Worm (Caenorhabditis elegans) whole organism, young adult: ENCODE measurements around the gene dot-1.3.
A peak's percentile ranks its signal among the peaks of the same experiment; 100 is the strongest.

Experiments used
- F10E7.11 ChIP-seq: sonication (generic microtip); optimal IDR thresholded peaks from 2 replicates; lab custom pipeline; 2017; ENCODE audit warnings: mild to moderate bottlenecking, missing genetic modification characterization, moderate library complexity, missing compliant biosample characterization
- F23B12.7 ChIP-seq: sonication (generic microtip); optimal IDR thresholded peaks from 2 replicates; lab custom pipeline; 2017; ENCODE audit warnings: missing genetic modification characterization, mild to moderate bottlenecking, missing compliant biosample characterization, antibody characterized with exemption, moderate library complexity; ENCODE audit not compliant: insufficient read depth
- F33H1.4 ChIP-seq: fragments of 200-800 bp; sonication (Bioruptor generic); IDR thresholded peaks from 2 replicates; pipeline ENCODE4 v1.3.6; 2022; ENCODE audit warnings: missing genetic modification reagents, missing genetic modification characterization, missing compliant biosample characterization
- F39B2.1 ChIP-seq: fragments of 200-800 bp; sonication (Bioruptor generic); IDR thresholded peaks from 2 replicates; pipeline ENCODE4 v1.3.6; 2022; ENCODE audit warnings: missing genetic modification reagents, missing genetic modification characterization, missing compliant biosample characterization
- K11D2.4 ChIP-seq: fragments of 200-800 bp; sonication (Bioruptor generic); IDR thresholded peaks from 2 replicates; pipeline ENCODE4 v1.3.6; 2022; ENCODE audit warnings: missing genetic modification reagents, missing genetic modification characterization, missing compliant biosample characterization
- Y56A3A.18 ChIP-seq: fragments of 200-800 bp; sonication (Bioruptor generic); IDR thresholded peaks from 2 replicates; pipeline ENCODE4 v1.3.6; 2022; ENCODE audit warnings: missing genetic modification reagents, missing genetic modification characterization, missing compliant biosample characterization
- Y95B8A.8 ChIP-seq: fragments of 200-800 bp; sonication (Bioruptor generic); IDR thresholded peaks from 2 replicates; pipeline ENCODE4 v1.3.6; 2022; ENCODE audit warnings: missing genetic modification reagents, missing genetic modification characterization, missing compliant biosample characterization
- attf-3 ChIP-seq: fragments of 200-800 bp; sonication (Bioruptor generic); conservative IDR thresholded peaks from 2 replicates; pipeline ENCODE4 v1.3.6; 2022; ENCODE audit warnings: missing genetic modification reagents, missing genetic modification characterization, missing compliant biosample characterization
- ceh-40 ChIP-seq: fragments of 200-800 bp; sonication (Bioruptor generic); IDR thresholded peaks from 2 replicates; pipeline ENCODE4 v1.3.6; 2022; ENCODE audit warnings: missing genetic modification characterization, missing compliant biosample characterization
- dpff-1 ChIP-seq: sonication (generic microtip); optimal IDR thresholded peaks from 2 replicates; lab custom pipeline; 2017; ENCODE audit warnings: mild to moderate bottlenecking, missing genetic modification characterization, missing compliant biosample characterization
- egrh-3 ChIP-seq: fragments of 200-800 bp; sonication (Bioruptor generic); IDR thresholded peaks from 2 replicates; pipeline ENCODE4 v1.3.6; 2022; ENCODE audit warnings: missing genetic modification reagents, missing genetic modification characterization, missing compliant biosample characterization
- ekl-4 ChIP-seq: fragments of 200-800 bp; sonication (Bioruptor generic); IDR thresholded peaks from 2 replicates; pipeline ENCODE4 v1.3.6; 2022; ENCODE audit warnings: missing genetic modification reagents, missing genetic modification characterization, missing compliant biosample characterization
- ets-4 ChIP-seq: fragments of 200-800 bp; sonication (Bioruptor generic); optimal IDR thresholded peaks from 2 replicates; lab custom pipeline; 2018; ENCODE audit warnings: mild to moderate bottlenecking, missing genetic modification characterization, missing compliant biosample characterization
- gei-17 ChIP-seq: fragments of 200-800 bp; sonication (Bioruptor generic); optimal IDR thresholded peaks from 2 replicates; lab custom pipeline; 2018; ENCODE audit warnings: mild to moderate bottlenecking, missing genetic modification characterization, missing compliant biosample characterization
- him-1 ChIP-seq: sonication (generic microtip); optimal IDR thresholded peaks from 2 replicates; lab custom pipeline; 2016; ENCODE audit warnings: missing genotype, missing genetic modification reagents, missing genetic modification characterization, missing compliant biosample characterization
- hmg-20 ChIP-seq: fragments of 200-800 bp; sonication (Bioruptor generic); IDR thresholded peaks from 2 replicates; pipeline ENCODE4 v1.3.6; 2022; ENCODE audit warnings: missing genetic modification reagents, missing genetic modification characterization, missing compliant biosample characterization
- let-526 ChIP-seq: fragments of 200-800 bp; sonication (Bioruptor generic); IDR thresholded peaks from 2 replicates; pipeline ENCODE4 v1.3.6; 2022; ENCODE audit warnings: missing genetic modification reagents, missing genetic modification characterization, missing compliant biosample characterization
- let-607 ChIP-seq, 2 experiments: fragments of 200-800 bp in 1 of 2; sonication (Bioruptor generic) in 1 of 2; sonication (generic microtip) in 1 of 2; optimal IDR thresholded peaks; 2 replicates each; lab custom pipeline; 2016 to 2018; ENCODE audit warnings: mild to moderate bottlenecking in 2 of 2, missing compliant biosample characterization in 2 of 2, missing genetic modification characterization in 2 of 2, moderate library complexity in 2 of 2, missing genotype in 1 of 2
- madf-10 ChIP-seq: sonication (generic microtip); optimal IDR thresholded peaks from 2 replicates; lab custom pipeline; 2016; ENCODE audit warnings: mild to moderate bottlenecking, missing genetic modification characterization, missing compliant biosample characterization
- mxl-1 ChIP-seq: sonication (generic microtip); optimal IDR thresholded peaks from 2 replicates; lab custom pipeline; 2016; ENCODE audit warnings: missing genetic modification characterization, missing compliant biosample characterization
- nhr-27 ChIP-seq: fragments of 200-800 bp; sonication (Bioruptor generic); optimal IDR thresholded peaks from 2 replicates; lab custom pipeline; 2018; ENCODE audit warnings: mild to moderate bottlenecking, missing genetic modification characterization, moderate library complexity, missing compliant biosample characterization
- rec-8 ChIP-seq, 2 experiments: sonication (generic microtip); optimal IDR thresholded peaks; 2 replicates each; lab custom pipeline; 2016; ENCODE audit warnings: mild to moderate bottlenecking in 2 of 2, missing genetic modification characterization in 2 of 2, missing genetic modification reagents in 2 of 2, missing genotype in 2 of 2, missing biosample characterization in 1 of 2, missing compliant biosample characterization in 1 of 2, moderate library complexity in 1 of 2
- sdz-38 ChIP-seq: sonication (generic microtip); optimal IDR thresholded peaks from 2 replicates; lab custom pipeline; 2016; ENCODE audit warnings: missing genotype, missing genetic modification characterization, missing compliant biosample characterization
- snpc-4 ChIP-seq, 5 experiments: fragments of 150-350 bp in 1 of 5; sonication (generic microtip) in 4 of 5; optimal IDR thresholded peaks; 2 replicates each; lab custom pipeline; 2014 to 2018; ENCODE audit warnings: missing genetic modification characterization in 5 of 5, missing biosample characterization in 3 of 5, antibody characterized with exemption in 2 of 5, mild to moderate bottlenecking in 2 of 5, missing compliant biosample characterization in 2 of 5, missing genotype in 2 of 5, moderate library complexity in 2 of 5, missing genetic modification reagents in 1 of 5
- tbx-9 ChIP-seq: sonication (generic microtip); optimal IDR thresholded peaks from 2 replicates; lab custom pipeline; 2016; ENCODE audit warnings: borderline replicate concordance, missing genetic modification characterization, inconsistent platforms, missing compliant biosample characterization
- zfh-2 ChIP-seq: fragments of 200-800 bp; sonication (Bioruptor generic); conservative IDR thresholded peaks from 2 replicates; pipeline ENCODE4 v1.3.6; 2022; ENCODE audit warnings: missing genetic modification reagents, missing genetic modification characterization, missing compliant biosample characterization
- ztf-6 ChIP-seq: fragments of 200-800 bp; sonication (Bioruptor generic); IDR thresholded peaks from 2 replicates; pipeline ENCODE4 v1.3.6; 2022; ENCODE audit warnings: missing genetic modification reagents, missing genetic modification characterization, missing compliant biosample characterization

The dot-1.3 gene

DNA sequence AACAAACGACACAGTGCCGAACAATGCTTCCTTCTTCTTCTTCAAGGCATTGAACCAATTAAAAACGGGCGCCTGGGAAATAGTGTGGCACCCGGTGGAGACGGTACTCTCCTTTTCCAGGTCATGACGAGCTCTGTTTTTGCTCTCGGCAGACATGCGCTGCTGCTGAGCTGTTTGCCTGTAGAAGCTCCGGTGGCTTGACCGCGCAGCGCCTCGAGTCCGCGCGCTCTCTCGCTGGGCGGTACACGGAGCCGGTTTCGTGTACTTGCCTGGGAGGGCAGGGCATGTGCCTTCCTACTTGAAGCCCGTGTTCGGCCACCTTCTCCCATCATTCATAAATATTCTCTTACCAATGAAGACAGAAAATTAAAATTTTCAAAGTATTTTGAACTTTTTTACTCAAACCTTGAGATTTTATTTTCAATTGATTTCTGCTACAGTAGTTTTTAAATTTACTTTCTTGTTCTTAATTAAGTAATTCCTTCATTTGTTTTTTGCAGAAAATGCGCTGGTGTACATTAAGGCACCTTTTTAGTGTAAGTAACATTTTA lies 42.2 kb downstream of the dot-1.3 start, which contains the start of gene E01G6.1:
E01G6.1 (plus strand) TSS at position 501 of the 551 bp plus-strand sequence.
- peak; percentile 62; the same call in 1 of the 2 replicates for TF ChIP-seq egrh-3
- peak; percentile 91 for TF ChIP-seq zfh-2 (GFP tag; lab: Robert Waterston, UW)
- no peak for TF ChIP-seq let-607 (tag; optimal IDR thresholded peaks at IDR 0.05; lab: Kevin White, UChicago)
- no peak for TF ChIP-seq ets-4 (GFP tag; lab: Kevin White, UChicago)
- TF ChIP-seq Y56A3A.18 (GFP tag; lab: Robert Waterston, UW), result no peak
- TF ChIP-seq nhr-27 (tag; lab: Kevin White, UChicago), result no peak
- TF ChIP-seq, all 124 proteins: peak for 2

DNA sequence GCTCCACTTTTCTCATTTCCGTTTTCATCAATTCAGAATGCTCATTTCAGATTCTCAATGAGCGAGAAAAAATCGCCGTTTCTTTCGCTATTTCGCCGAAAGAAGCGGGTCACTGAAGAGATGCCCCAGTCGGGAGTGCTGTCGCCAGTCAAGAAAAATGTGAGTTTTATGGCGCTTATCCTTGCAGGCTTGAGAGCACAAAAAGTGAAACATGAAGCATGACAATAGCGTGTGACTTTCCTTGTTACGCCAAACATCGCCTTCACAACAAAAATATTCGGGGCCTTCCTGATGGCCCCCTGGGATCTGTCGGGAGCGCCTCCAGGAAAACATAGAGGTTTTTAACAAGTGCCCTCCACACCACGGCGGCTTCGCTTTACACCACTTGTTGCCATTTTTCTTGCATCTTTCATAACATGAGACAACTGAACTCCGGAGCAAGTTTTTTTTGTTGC lies 46.0 kb downstream of the dot-1.3 start, which contains the start of gene E01G6.2:
E01G6.2 (plus strand) TSS at position 51 of the 455 bp plus-strand sequence.
- no peak for TF ChIP-seq dpff-1
- TF ChIP-seq F10E7.11 (tag; lab: Kevin White, UChicago), result no peak
- peak; percentile 50 for TF ChIP-seq zfh-2 (GFP tag; lab: Robert Waterston, UW)

DNA sequence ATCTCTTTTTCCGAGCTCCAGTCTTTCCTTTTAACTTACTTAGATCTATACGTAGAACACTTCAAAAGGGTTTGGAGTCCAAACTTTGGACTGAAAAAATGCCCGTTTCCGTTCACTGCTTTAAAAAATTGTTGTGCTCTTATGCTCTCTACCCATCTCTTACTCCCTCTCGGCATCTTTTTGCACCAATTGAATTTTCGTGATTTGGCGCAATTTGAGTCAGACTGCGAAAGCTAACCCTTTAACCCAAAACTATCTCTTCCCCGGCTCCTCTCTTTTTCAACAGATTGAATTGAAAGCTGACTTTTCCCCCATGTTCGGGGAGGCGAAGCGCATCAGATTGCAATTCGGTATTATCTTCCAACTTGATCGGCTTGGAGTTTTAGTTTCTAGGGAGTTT lies 50.5 kb downstream of the dot-1.3 start:
- TF ChIP-seq hmg-20 (GFP tag; lab: Robert Waterston, UW) (no peak), snpc-4 (GFP tag; optimal IDR thresholded peaks at IDR 0.05; lab: Kevin White, UChicago) (no peak), snpc-4 (tag; optimal IDR thresholded peaks at IDR 0.05; lab: Kevin White, UChicago) (no peak), let-526 (GFP tag; lab: Robert Waterston, UW) (no peak), madf-10 (tag; lab: Kevin White, UChicago) (no peak), mxl-1 (tag; lab: Kevin White, UChicago) (no peak), F33H1.4 (GFP tag; lab: Robert Waterston, UW) (no peak), Y95B8A.8 (GFP tag; lab: Robert Waterston, UW) (no peak), attf-3 (no peak), ekl-4 (GFP tag; lab: Robert Waterston, UW) (no peak), ceh-40 (GFP tag; lab: Robert Waterston, UW) (no peak), gei-17 (no peak), tbx-9 (tag; lab: Kevin White, UChicago) (no peak), K11D2.4 (no peak), ztf-6 (GFP tag; lab: Robert Waterston, UW) (no peak), F23B12.7 (tag; lab: Kevin White, UChicago) (no peak), him-1 (tag; lab: Kevin White, UChicago) (no peak), F39B2.1 (GFP tag; lab: Robert Waterston, UW) (no peak), sdz-38 (no peak), rec-8 (tag; optimal IDR thresholded peaks at IDR 0.05; lab: Kevin White, UChicago) (no peak)
